Fruit fly (Drosophila melanogaster) whole organism, adult: ENCODE data around the gene Nfs1.

Experiments used
- CG11617 ChIP-seq: fragments of 200-800 bp; sonication (Bioruptor generic); optimal IDR thresholded peaks from 2 replicates; lab custom pipeline; 2017; ENCODE audit warnings: mild to moderate bottlenecking, missing biosample characterization, missing genetic modification reagents, missing genetic modification characterization
- CG12768 ChIP-seq: fragments of 200-800 bp; sonication (Bioruptor generic); optimal IDR thresholded peaks from 2 replicates; lab custom pipeline; 2017; ENCODE audit warnings: missing biosample characterization, missing genetic modification characterization, mild to moderate bottlenecking, moderate library complexity, missing genetic modification reagents
- CG5204 ChIP-seq: fragments of 200-800 bp; sonication (Bioruptor generic); optimal IDR thresholded peaks from 2 replicates; lab custom pipeline; 2016; ENCODE audit warnings: missing biosample characterization, missing genetic modification characterization
- CG7045 ChIP-seq: fragments of 200-800 bp; sonication (Bioruptor generic); optimal IDR thresholded peaks from 2 replicates; lab custom pipeline; 2017; ENCODE audit warnings: missing biosample characterization, mild to moderate bottlenecking, missing genetic modification characterization
- CG7101 ChIP-seq: fragments of 200-800 bp; sonication (Bioruptor generic); optimal IDR thresholded peaks from 2 replicates; lab custom pipeline; 2018; ENCODE audit warnings: missing biosample characterization, mild to moderate bottlenecking, missing genetic modification characterization, moderate library complexity
- Clk ChIP-seq: fragments of 200-800 bp; sonication (Bioruptor generic); optimal IDR thresholded peaks from 2 replicates; lab custom pipeline; 2017; ENCODE audit warnings: missing biosample characterization, missing genetic modification characterization
- Crg-1 ChIP-seq: fragments of 200-800 bp; sonication (Bioruptor generic); optimal IDR thresholded peaks from 2 replicates; lab custom pipeline; 2016; ENCODE audit warnings: missing biosample characterization, missing genetic modification characterization
- Hr96 ChIP-seq: fragments of 200-800 bp; sonication (Bioruptor generic); optimal IDR thresholded peaks from 2 replicates; lab custom pipeline; 2016; ENCODE audit warnings: missing biosample characterization, missing genetic modification characterization
- bab1 ChIP-seq: fragments of 200-800 bp; sonication (Bioruptor generic); optimal IDR thresholded peaks from 3 replicates; lab custom pipeline; 2019; ENCODE audit warnings: missing biosample characterization, mild to moderate bottlenecking, missing genetic modification characterization, moderate library complexity
- cnc ChIP-seq, 2 experiments: fragments of >200 bp; optimal IDR thresholded peaks; 2 replicates each; lab custom pipeline; 2017
- kay ChIP-seq: fragments of 200-800 bp; sonication (Bioruptor generic); peaks from one replicate; lab custom pipeline; 2016; ENCODE audit warnings: missing biosample characterization, missing genetic modification characterization, borderline replicate concordance
- ovo ChIP-seq: fragments of 200-800 bp; sonication (Bioruptor generic); optimal IDR thresholded peaks from 2 replicates; lab custom pipeline; 2016; ENCODE audit warnings: missing biosample characterization, missing genetic modification characterization
- tj ChIP-seq: fragments of 200-800 bp; sonication (Bioruptor generic); optimal IDR thresholded peaks from 3 replicates; lab custom pipeline; 2017; ENCODE audit warnings: missing biosample characterization, mild to moderate bottlenecking, missing genetic modification characterization, moderate library complexity
- toe ChIP-seq: fragments of 200-800 bp; sonication (Bioruptor generic); optimal IDR thresholded peaks from 2 replicates; lab custom pipeline; 2016; ENCODE audit warnings: missing biosample characterization, missing genetic modification characterization

- TF ChIP-seq kay (GFP tag; lab: Kevin White, UChicago) (no peak), Hr96 (GFP tag; lab: Kevin White, UChicago) (no peak), CG7101 (tag; lab: Kevin White, UChicago) (no peak), tj (GFP tag; lab: Kevin White, UChicago) (no peak), cnc (optimal IDR thresholded peaks at IDR 0.05; lab: Kevin White, UChicago) (no peak), Clk (no peak), bab1 (GFP tag; lab: Kevin White, UChicago) (no peak), ovo (GFP tag; lab: Kevin White, UChicago) (no peak), CG12768 (GFP tag; lab: Kevin White, UChicago) (no peak), CG7045 (no peak), CG5204 (GFP tag; lab: Kevin White, UChicago) (no peak), CG11617 (GFP tag; lab: Kevin White, UChicago) (no peak), Crg-1 (GFP tag; lab: Kevin White, UChicago) (no peak), toe (no peak)
Measured at dm6 chr2L:12028808-12029207, 29.4 kb downstream of the Nfs1 start.
